Worm (Caenorhabditis elegans) whole organism, late embryonic: ENCODE data around the gene ZK154.1.

Experiments used
- ama-1 ChIP-seq: fragments of 150-350 bp; optimal IDR thresholded peaks from 2 replicates; lab custom pipeline; 2014
- ceh-45 ChIP-seq: fragments of 200-800 bp; sonication (Bioruptor generic); IDR thresholded peaks from 2 replicates; pipeline ENCODE4 v1.3.6; 2022; ENCODE audit warnings: missing genetic modification reagents, missing genetic modification characterization, missing compliant biosample characterization
- che-1 ChIP-seq: sonication (generic microtip); optimal IDR thresholded peaks from 2 replicates; lab custom pipeline; 2016; ENCODE audit warnings: mild to moderate bottlenecking, missing genetic modification characterization, missing compliant biosample characterization
- elt-2 ChIP-seq: sonication (generic microtip); optimal IDR thresholded peaks from 2 replicates; lab custom pipeline; 2016; ENCODE audit warnings: missing genetic modification reagents, missing genetic modification characterization, missing compliant biosample characterization
- eyg-1 ChIP-seq: sonication (generic microtip); optimal IDR thresholded peaks from 2 replicates; lab custom pipeline; 2016; ENCODE audit warnings: missing genotype, missing genetic modification characterization, missing compliant biosample characterization
- fax-1 ChIP-seq: sonication (generic microtip); optimal IDR thresholded peaks from 2 replicates; lab custom pipeline; 2016; ENCODE audit warnings: missing genotype, missing genetic modification characterization, missing compliant biosample characterization
- lin-11 ChIP-seq: fragments of 200-800 bp; sonication (Bioruptor generic); optimal IDR thresholded peaks from 2 replicates; lab custom pipeline; 2018; ENCODE audit warnings: mild to moderate bottlenecking, missing genetic modification characterization, missing compliant biosample characterization
- mec-3 ChIP-seq: sonication (generic microtip); optimal IDR thresholded peaks from 2 replicates; lab custom pipeline; 2016; ENCODE audit warnings: borderline replicate concordance, missing genetic modification characterization, missing compliant biosample characterization
- nhr-11 ChIP-seq: fragments of 150-350 bp; optimal IDR thresholded peaks from 2 replicates; lab custom pipeline; 2014; ENCODE audit warnings: missing biosample characterization, missing genetic modification characterization
- ref-2 ChIP-seq: sonication (generic microtip); optimal IDR thresholded peaks from 2 replicates; lab custom pipeline; 2016; ENCODE audit warnings: missing genetic modification characterization, missing compliant biosample characterization
- sox-2 ChIP-seq: fragments of 200-800 bp; sonication (Bioruptor generic); IDR thresholded peaks from 2 replicates; pipeline ENCODE4 v1.3.6; 2022; ENCODE audit warnings: missing genetic modification reagents, missing genetic modification characterization, missing compliant biosample characterization
- unc-55 ChIP-seq: sonication (generic microtip); optimal IDR thresholded peaks from 2 replicates; lab custom pipeline; 2017; ENCODE audit warnings: missing biosample characterization, missing genetic modification reagents, missing genetic modification characterization

DNA sequence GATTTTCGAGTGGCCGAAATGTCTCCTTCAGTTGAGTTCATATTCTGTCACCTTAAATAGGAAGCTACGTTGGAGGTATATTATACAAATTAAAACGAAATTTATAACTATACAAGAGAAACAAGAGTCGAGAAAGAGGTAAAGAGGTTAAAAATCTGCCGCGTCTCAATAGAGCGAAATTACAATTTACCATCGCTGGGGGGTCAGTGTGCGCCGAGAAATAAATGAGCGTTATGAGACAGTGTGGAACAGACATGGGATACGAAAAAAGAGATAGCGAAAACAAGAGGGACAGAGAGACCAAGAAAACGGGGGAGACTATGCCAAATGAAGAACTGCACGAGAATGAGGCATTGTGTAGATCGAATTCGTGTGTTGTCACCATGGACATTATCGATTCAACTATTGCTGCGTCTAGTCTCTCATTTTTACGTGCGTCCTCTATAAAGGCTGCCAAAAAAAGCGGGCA lies 8.5 kb downstream of the ZK154.1 start, which contains the start of gene ZK154.5:
- TF ChIP-seq sox-2 (GFP tag; lab: Robert Waterston, UW), result no peak
- no peak for TF ChIP-seq che-1 (tag; lab: Kevin White, UChicago)
- TF ChIP-seq mec-3, result no peak
- peak; percentile 11 for TF ChIP-seq unc-55 (GFP tag; lab: Kevin White, UChicago)
- TF ChIP-seq nhr-11 (tag; lab: Kevin White, UChicago), result no peak
- no peak for TF ChIP-seq ama-1 (lab: Kevin White, UChicago)
- no peak for TF ChIP-seq lin-11 (tag; lab: Kevin White, UChicago)
- TF ChIP-seq ceh-45 (GFP tag; lab: Robert Waterston, UW), result no peak
- TF ChIP-seq ref-2, result peak; percentile 47
- TF ChIP-seq elt-2, result peak; percentile 0
- TF ChIP-seq fax-1 (tag; lab: Kevin White, UChicago), result no peak
- no peak for TF ChIP-seq eyg-1 (tag; lab: Kevin White, UChicago)
